Worm (Caenorhabditis elegans) whole organism, L4 larva: Measurements from ENCODE around the gene sto-2.

Source experiments
- D1046.2 ChIP-seq: fragments of 200-800 bp; sonication (Bioruptor generic); IDR thresholded peaks from 2 replicates; pipeline ENCODE4 v1.3.6; 2022; ENCODE audit warnings: missing genetic modification characterization, missing compliant biosample characterization
- F10B5.3 ChIP-seq: sonication (generic microtip); optimal IDR thresholded peaks from 2 replicates; lab custom pipeline; 2016; ENCODE audit warnings: mild to moderate bottlenecking, missing genetic modification characterization, missing compliant biosample characterization
- F49E8.2 ChIP-seq: sonication (generic microtip); optimal IDR thresholded peaks from 2 replicates; lab custom pipeline; 2016; ENCODE audit warnings: missing compliant biosample characterization, mild to moderate bottlenecking, missing genetic modification characterization, borderline replicate concordance
- Y105C5A.15 ChIP-seq: fragments of 200-800 bp; sonication (Bioruptor generic); IDR thresholded peaks from 2 replicates; pipeline ENCODE4 v1.3.6; 2022; ENCODE audit warnings: missing genetic modification characterization, missing compliant biosample characterization
- Y75B8A.6 ChIP-seq: fragments of 200-800 bp; sonication (Bioruptor generic); IDR thresholded peaks from 2 replicates; pipeline ENCODE4 v1.3.6; 2022; ENCODE audit warnings: missing genetic modification reagents, missing genetic modification characterization, missing compliant biosample characterization
- ZK337.2 ChIP-seq: fragments of 200-800 bp; sonication (Bioruptor generic); IDR thresholded peaks from 2 replicates; pipeline ENCODE4 v1.3.6; 2022; ENCODE audit warnings: missing genetic modification reagents, missing genetic modification characterization, missing compliant biosample characterization
- ZK546.5 ChIP-seq, 2 experiments: sonication (generic microtip); optimal IDR thresholded peaks; 2 replicates each; lab custom pipeline; 2017; ENCODE audit warnings: missing biosample characterization in 2 of 2, missing genetic modification characterization in 2 of 2
- aha-1 ChIP-seq: fragments of 150-350 bp; peaks from one replicate; lab custom pipeline; 2014; ENCODE audit warnings: missing biosample characterization, missing genetic modification characterization
- ama-1 ChIP-seq: fragments of 150-350 bp; optimal IDR thresholded peaks from 2 replicates; lab custom pipeline; 2014; ENCODE audit warnings: inconsistent platforms, mixed read lengths
- attf-4 ChIP-seq: sonication (generic microtip); optimal IDR thresholded peaks from 3 replicates; lab custom pipeline; 2017; ENCODE audit warnings: missing biosample characterization, missing genetic modification characterization
- ceh-20 ChIP-seq: fragments of 200-800 bp; sonication (Bioruptor generic); IDR thresholded peaks from 2 replicates; pipeline ENCODE4 v1.3.6; 2022; ENCODE audit warnings: missing genetic modification reagents, missing genetic modification characterization, missing compliant biosample characterization
- ceh-32 ChIP-seq: sonication (generic microtip); optimal IDR thresholded peaks from 2 replicates; lab custom pipeline; 2016; ENCODE audit warnings: mild to moderate bottlenecking, missing genetic modification characterization, missing compliant biosample characterization; ENCODE audit not compliant: poor library complexity
- ceh-62 ChIP-seq: sonication (generic microtip); optimal IDR thresholded peaks from 2 replicates; lab custom pipeline; 2017; ENCODE audit warnings: missing biosample characterization, missing genetic modification characterization
- ces-1 ChIP-seq: fragments of 150-350 bp; sonication (generic microtip); optimal IDR thresholded peaks from 4 replicates; lab custom pipeline; 2014; ENCODE audit warnings: missing biosample characterization, missing genetic modification reagents, missing genetic modification characterization
- cey-2 ChIP-seq: sonication (generic microtip); optimal IDR thresholded peaks from 3 replicates; lab custom pipeline; 2017; ENCODE audit warnings: missing genetic modification characterization, mild to moderate bottlenecking, missing compliant biosample characterization, antibody characterized with exemption, borderline replicate concordance; ENCODE audit not compliant: insufficient read depth
- daf-16 ChIP-seq, 3 experiments: sonication (generic microtip); optimal IDR thresholded peaks; 2 replicates each; lab custom pipeline; 2016 to 2017; ENCODE audit warnings: missing genetic modification characterization in 3 of 3, missing genetic modification reagents in 3 of 3, mild to moderate bottlenecking in 2 of 3, missing compliant biosample characterization in 2 of 3, missing biosample characterization in 1 of 3, moderate library complexity in 1 of 3
- daf-8 ChIP-seq: fragments of 200-800 bp; sonication (Bioruptor generic); IDR thresholded peaks from 2 replicates; pipeline ENCODE4 v1.3.6; 2022; ENCODE audit warnings: missing genetic modification characterization, missing compliant biosample characterization
- duxl-1 ChIP-seq: sonication (generic microtip); optimal IDR thresholded peaks from 2 replicates; lab custom pipeline; 2016; ENCODE audit warnings: mild to moderate bottlenecking, missing genetic modification characterization, moderate library complexity, missing compliant biosample characterization; ENCODE audit not compliant: poor library complexity
- dve-1 ChIP-seq: sonication (generic microtip); optimal IDR thresholded peaks from 2 replicates; lab custom pipeline; 2017; ENCODE audit warnings: antibody characterized with exemption, mild to moderate bottlenecking, missing genetic modification characterization, missing compliant biosample characterization; ENCODE audit not compliant: insufficient read depth
- egl-27 ChIP-seq: sonication (generic microtip); optimal IDR thresholded peaks from 3 replicates; lab custom pipeline; 2017; ENCODE audit warnings: missing biosample characterization, missing genetic modification reagents, missing genetic modification characterization
- fos-1 ChIP-seq: fragments of 150-350 bp; optimal IDR thresholded peaks from 2 replicates; lab custom pipeline; 2014; ENCODE audit warnings: missing biosample characterization, missing genetic modification characterization
- gei-8 ChIP-seq: fragments of 200-800 bp; sonication (Bioruptor generic); optimal IDR thresholded peaks from 2 replicates; lab custom pipeline; 2018; ENCODE audit warnings: mild to moderate bottlenecking, missing genetic modification characterization, missing compliant biosample characterization
- hif-1 ChIP-seq, 2 experiments: sonication (generic microtip); optimal IDR thresholded peaks; 2 replicates each; lab custom pipeline; 2016 to 2017; ENCODE audit warnings: missing compliant biosample characterization in 2 of 2, missing genetic modification characterization in 2 of 2, missing genetic modification reagents in 2 of 2, missing genotype in 2 of 2, mild to moderate bottlenecking in 1 of 2
- lim-7 ChIP-seq: fragments of 200-800 bp; sonication (Bioruptor generic); IDR thresholded peaks from 2 replicates; pipeline ENCODE4 v1.3.6; 2022; ENCODE audit warnings: missing genetic modification characterization, missing compliant biosample characterization
- lin-15B ChIP-seq: fragments of 150-350 bp; sonication (generic microtip); optimal IDR thresholded peaks from 3 replicates; lab custom pipeline; 2014; ENCODE audit warnings: missing biosample characterization, missing genetic modification characterization
- lin-29 ChIP-seq: fragments of 200-800 bp; sonication (Bioruptor generic); IDR thresholded peaks from 2 replicates; pipeline ENCODE4 v1.3.6; 2022; ENCODE audit warnings: missing genetic modification reagents, missing genetic modification characterization, missing compliant biosample characterization
- mdt-29 ChIP-seq: fragments of 200-800 bp; sonication (Bioruptor generic); IDR thresholded peaks from 2 replicates; pipeline ENCODE4 v1.3.6; 2022; ENCODE audit warnings: missing genetic modification reagents, missing genetic modification characterization, missing compliant biosample characterization
- nhr-10 ChIP-seq: fragments of 150-350 bp; optimal IDR thresholded peaks from 2 replicates; lab custom pipeline; 2014; ENCODE audit warnings: missing biosample characterization, missing genetic modification characterization
- nhr-102 ChIP-seq: sonication (generic microtip); optimal IDR thresholded peaks from 2 replicates; lab custom pipeline; 2016; ENCODE audit warnings: mild to moderate bottlenecking, missing genetic modification characterization, moderate library complexity, missing compliant biosample characterization
- nhr-237 ChIP-seq: sonication (generic microtip); optimal IDR thresholded peaks from 2 replicates; lab custom pipeline; 2017; ENCODE audit warnings: missing biosample characterization, missing genetic modification characterization
- nhr-28 ChIP-seq: fragments of 150-350 bp; optimal IDR thresholded peaks from 2 replicates; lab custom pipeline; 2014; ENCODE audit warnings: missing biosample characterization, missing genetic modification characterization
- nhr-48 ChIP-seq: sonication (generic microtip); optimal IDR thresholded peaks from 2 replicates; lab custom pipeline; 2016; ENCODE audit warnings: mild to moderate bottlenecking, missing genetic modification characterization, missing compliant biosample characterization
- nhr-6 ChIP-seq: fragments of 150-350 bp; optimal IDR thresholded peaks from 2 replicates; lab custom pipeline; 2014; ENCODE audit warnings: missing biosample characterization, missing genetic modification characterization
- nhr-76 ChIP-seq: fragments of 150-350 bp; optimal IDR thresholded peaks from 2 replicates; lab custom pipeline; 2014; ENCODE audit warnings: missing biosample characterization, missing genetic modification characterization
- nhr-77 ChIP-seq: fragments of 150-350 bp; optimal IDR thresholded peaks from 2 replicates; lab custom pipeline; 2014; ENCODE audit warnings: missing biosample characterization, missing genetic modification characterization
- pha-4 ChIP-seq, 2 experiments: fragments of 150-350 bp in 1 of 2; fragments of 200-800 bp in 1 of 2; sonication (Bioruptor generic) in 1 of 2; IDR thresholded peaks in 1 of 2; optimal IDR thresholded peaks in 1 of 2; 2 replicates each; pipeline versions ENCODE4 v1.3.6 to Lab custom; 2014 to 2022; ENCODE audit warnings: missing genetic modification characterization in 2 of 2, missing genetic modification reagents in 2 of 2, missing biosample characterization in 1 of 2, missing compliant biosample characterization in 1 of 2
- snpc-1.2 ChIP-seq: fragments of 200-800 bp; sonication (Bioruptor generic); IDR thresholded peaks from 2 replicates; pipeline ENCODE4 v1.3.6; 2022; ENCODE audit warnings: missing genetic modification reagents, missing genetic modification characterization, missing compliant biosample characterization
- spr-3 ChIP-seq: fragments of 200-800 bp; sonication (Bioruptor generic); optimal IDR thresholded peaks from 2 replicates; lab custom pipeline; 2018; ENCODE audit warnings: mild to moderate bottlenecking, missing genetic modification characterization, missing compliant biosample characterization
- tra-1 ChIP-seq: fragments of 200-800 bp; sonication (Bioruptor generic); IDR thresholded peaks from 2 replicates; pipeline ENCODE4 v1.3.6; 2022; ENCODE audit warnings: missing genetic modification reagents, missing genetic modification characterization, missing compliant biosample characterization
- unc-62 ChIP-seq, 3 experiments: fragments of 150-350 bp in 1 of 3; sonication (generic microtip); optimal IDR thresholded peaks in 2 of 3; peaks in 1 of 3; 1 replicate in 1 of 3; 2 replicates in 2 of 3; lab custom pipeline; 2014 to 2017; ENCODE audit warnings: missing biosample characterization in 3 of 3, missing genetic modification characterization in 3 of 3, missing genetic modification reagents in 3 of 3, missing genotype in 1 of 3
- zag-1 ChIP-seq: fragments of 150-350 bp; optimal IDR thresholded peaks from 2 replicates; lab custom pipeline; 2014; ENCODE audit warnings: missing biosample characterization, missing genetic modification characterization
- zfp-2 ChIP-seq: sonication (generic microtip); optimal IDR thresholded peaks from 2 replicates; lab custom pipeline; 2016; ENCODE audit warnings: mild to moderate bottlenecking, missing genetic modification characterization, missing compliant biosample characterization
- zfp-3 ChIP-seq: fragments of 200-800 bp; sonication (Bioruptor generic); conservative IDR thresholded peaks from 2 replicates; pipeline ENCODE4 v1.3.6; 2022; ENCODE audit warnings: missing genetic modification reagents, missing genetic modification characterization, missing compliant biosample characterization
- ztf-7 ChIP-seq: fragments of 150-350 bp; optimal IDR thresholded peaks from 2 replicates; lab custom pipeline; 2014; ENCODE audit warnings: missing biosample characterization, missing genetic modification characterization

Gene sto-2

ce11 chrX:5279170-5279635, 44.0 kb downstream of the sto-2 start, which contains the start of gene Y34B4A.2 (continued):
- no peak for TF ChIP-seq lin-15B (tag; lab: Kevin White, UChicago)
- TF ChIP-seq F49E8.2 = no peak
- TF ChIP-seq hif-1 (tag; optimal IDR thresholded peaks at IDR 0.05; lab: Kevin White, UChicago) = no peak
- peak; percentile 96 for TF ChIP-seq nhr-28 (tag; lab: Kevin White, UChicago)
- TF ChIP-seq lin-29 = no peak
- peak; percentile 34 for TF ChIP-seq nhr-102 (tag; lab: Kevin White, UChicago)
- TF ChIP-seq ces-1 = no peak
- peak; percentile 81 for TF ChIP-seq dve-1 (tag; lab: Kevin White, UChicago)
- no peak for TF ChIP-seq nhr-76
- TF ChIP-seq ceh-62 (tag; lab: Kevin White, UChicago) = no peak
- TF ChIP-seq nhr-48 (tag; lab: Kevin White, UChicago) = peak; percentile 1

- no peak for TF ChIP-seq hif-1 (tag; optimal IDR thresholded peaks at IDR 0.05; lab: Kevin White, UChicago)
- TF ChIP-seq nhr-76 = no peak
- no peak for TF ChIP-seq nhr-48 (tag; lab: Kevin White, UChicago)
- no peak for TF ChIP-seq snpc-1.2
- no peak for TF ChIP-seq nhr-10 (tag; lab: Kevin White, UChicago)
- no peak for TF ChIP-seq dve-1 (tag; lab: Kevin White, UChicago)
- TF ChIP-seq, all 104 proteins: peak for 0
Observed at ce11 chrX:5278249-5278648, 44.9 kb downstream of the sto-2 start.

ce11 chrX:5276772-5277171, 46.4 kb downstream of the sto-2 start:
- no peak for TF ChIP-seq nhr-237 (tag; lab: Kevin White, UChicago)
- TF ChIP-seq ztf-7 (tag; lab: Kevin White, UChicago) = no peak
- TF ChIP-seq lim-7 (GFP tag; lab: Robert Waterston, UW) = no peak
- TF ChIP-seq aha-1 = peak; percentile 78
- no peak for TF ChIP-seq ZK546.5 (tag; optimal IDR thresholded peaks at IDR 0.05; lab: Kevin White, UChicago)
- TF ChIP-seq daf-8 (GFP tag; lab: Robert Waterston, UW) = no peak
- no peak for TF ChIP-seq gei-8 (GFP tag; lab: Kevin White, UChicago)
- no peak for TF ChIP-seq ama-1 (lab: Kevin White, UChicago)
- TF ChIP-seq zfp-2 (tag; lab: Kevin White, UChicago) = no peak
- no peak for TF ChIP-seq mdt-29 (GFP tag; lab: Robert Waterston, UW)
- peak in 1 of 2 experiments; percentile 32 for TF ChIP-seq unc-62 (GFP tag; optimal IDR thresholded peaks at IDR 0.05 in 1 of 2; lab: Kevin White, UChicago)
- TF ChIP-seq unc-62 (tag; optimal IDR thresholded peaks at IDR 0.05; lab: Kevin White, UChicago) = no peak
- TF ChIP-seq pha-4 (GFP tag; IDR thresholded peaks at IDR 0.05; lab: Robert Waterston, UW) = no peak
- no peak for TF ChIP-seq pha-4 (tag; optimal IDR thresholded peaks at IDR 0.05; lab: Kevin White, UChicago)
- TF ChIP-seq nhr-77 = no peak
- no peak for TF ChIP-seq cey-2
- no peak for TF ChIP-seq ZK337.2 (GFP tag; lab: Robert Waterston, UW)

ce11 chrX:5275209-5275608, 48.0 kb downstream of the sto-2 start, which contains the start of gene hst-6:
Gene hst-6, plus strand, starts transcription at chrX:5275561.
- no peak for TF ChIP-seq zag-1 (tag; lab: Kevin White, UChicago)
- no peak for TF ChIP-seq attf-4 (tag; lab: Kevin White, UChicago)
- TF ChIP-seq tra-1 (GFP tag; lab: Robert Waterston, UW) = 0 out of 2 replicates have a peak, but pooled peaks have one; percentile 42
- no peak for TF ChIP-seq cey-2
- peak; percentile 30 for TF ChIP-seq nhr-6 (tag; lab: Kevin White, UChicago)
- peak; percentile 66 for TF ChIP-seq dve-1 (tag; lab: Kevin White, UChicago)
- TF ChIP-seq D1046.2 (GFP tag; lab: Robert Waterston, UW) = no peak
- TF ChIP-seq duxl-1 (tag; lab: Kevin White, UChicago) = no peak
- no peak for TF ChIP-seq daf-16 (GFP tag; optimal IDR thresholded peaks at IDR 0.05; lab: Kevin White, UChicago)
- TF ChIP-seq daf-16 (tag; optimal IDR thresholded peaks at IDR 0.05; lab: Kevin White, UChicago) = peak; percentile 36
- no peak for TF ChIP-seq Y75B8A.6 (GFP tag; lab: Robert Waterston, UW)
- no peak for TF ChIP-seq nhr-10 (tag; lab: Kevin White, UChicago)
- TF ChIP-seq zfp-3 (GFP tag; lab: Robert Waterston, UW) = no peak; the same call in 1 of the 2 replicates
- TF ChIP-seq hif-1 (tag; optimal IDR thresholded peaks at IDR 0.05; lab: Kevin White, UChicago) = peak in 1 of 2 experiments; percentile 50
- TF ChIP-seq Y105C5A.15 (GFP tag; lab: Robert Waterston, UW) = no peak
- TF ChIP-seq egl-27 = no peak
- no peak for TF ChIP-seq lin-29
- TF ChIP-seq spr-3 (GFP tag; lab: Kevin White, UChicago) = no peak
- TF ChIP-seq fos-1 (tag; lab: Kevin White, UChicago) = no peak
- no peak for TF ChIP-seq daf-8 (GFP tag; lab: Robert Waterston, UW)
- 0 out of 2 replicates have a peak, but pooled peaks have one; percentile 18 for TF ChIP-seq ceh-20 (GFP tag; lab: Robert Waterston, UW)
- no peak for TF ChIP-seq F10B5.3
- no peak for TF ChIP-seq ceh-32
